Fruit fly (Drosophila melanogaster): ENCODE data around the gene CG14621.

CG14621 gene

DNA sequence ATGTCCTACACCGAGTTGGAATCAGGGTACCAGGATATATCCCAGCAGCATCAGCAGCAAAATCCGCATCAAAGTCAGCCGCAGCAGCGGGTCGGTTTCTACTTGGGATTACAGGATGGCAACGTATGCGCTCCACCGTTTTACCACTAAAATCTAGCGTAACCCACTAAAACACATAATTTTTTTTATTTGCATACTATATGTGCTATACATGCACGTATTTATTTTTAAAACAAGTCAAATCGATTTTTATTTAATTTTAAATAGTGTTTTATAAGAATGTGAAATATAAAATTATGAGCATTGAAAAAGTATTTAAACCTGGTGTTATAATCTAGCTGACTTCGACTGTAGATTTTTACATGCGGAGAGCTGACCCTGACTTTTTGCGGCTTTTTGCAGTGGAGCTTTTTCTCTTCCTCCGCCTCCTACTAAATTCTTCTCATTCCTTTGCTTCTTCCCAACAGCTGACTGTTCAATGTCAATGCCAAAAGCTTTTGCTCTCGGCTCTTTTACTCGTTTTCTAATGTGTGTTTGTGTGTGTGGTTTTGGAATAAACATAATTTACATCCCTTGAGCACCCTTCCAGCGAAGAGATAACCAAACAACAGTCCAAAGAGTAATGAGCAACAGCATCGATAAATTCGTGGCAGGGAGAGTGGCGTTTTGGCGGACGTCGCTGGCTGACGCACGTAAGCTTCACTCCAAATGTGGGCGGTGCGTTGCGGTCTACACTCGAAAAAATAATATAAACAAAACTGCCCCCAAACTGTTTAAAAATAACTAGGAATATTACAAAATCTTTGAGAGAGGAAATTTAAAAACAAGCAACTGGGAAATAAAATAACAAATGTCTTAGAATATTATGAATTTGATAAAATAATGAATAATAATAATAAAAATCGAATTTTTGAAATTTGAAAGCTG, 43.9 kb downstream of the CG14621 start (continued):
- TF ChIP-seq CG30020 (tag; optimal IDR thresholded peaks at IDR 0.05), result no peak
- peak; percentile 48; the same call in 2 of the 3 replicates for TF ChIP-seq Dbx (GFP tag; IDR thresholded peaks at IDR 0.05)
- TF ChIP-seq zf30C (GFP tag; optimal IDR thresholded peaks at IDR 0.05), result no peak
- TF ChIP-seq CG1024 (GFP tag; IDR thresholded peaks at IDR 0.05), result no peak
- TF ChIP-seq CkIIα-i1 (GFP tag; IDR thresholded peaks at IDR 0.05), result no peak
- peak; percentile 41; the same call in 1 of the 2 replicates for TF ChIP-seq CG6689 (GFP tag; IDR thresholded peaks at IDR 0.05)
- peak; percentile 57; the same call in 1 of the 2 replicates for TF ChIP-seq CG32772 (GFP tag; IDR thresholded peaks at IDR 0.05)
- TF ChIP-seq BtbVII (GFP tag; optimal IDR thresholded peaks at IDR 0.05), result peak; percentile 26
- no peak for TF ChIP-seq CG6813 (GFP tag; optimal IDR thresholded peaks at IDR 0.05)
- peak; percentile 6 for TF ChIP-seq CG8388 (GFP tag; optimal IDR thresholded peaks at IDR 0.05)
- TF ChIP-seq abd-A (tag; optimal IDR thresholded peaks at IDR 0.05), result peak; percentile 87
- peak; percentile 69 for TF ChIP-seq CG32532 (GFP tag; IDR thresholded peaks at IDR 0.05)
- peak; percentile 68 for TF ChIP-seq Deaf1 (tag; optimal IDR thresholded peaks at IDR 0.05)
- no peak for TF ChIP-seq CG18764 (GFP tag; optimal IDR thresholded peaks at IDR 0.05)
- TF ChIP-seq CG18619 (GFP tag; optimal IDR thresholded peaks at IDR 0.05), result peak; percentile 34
- TF ChIP-seq tx (GFP tag; optimal IDR thresholded peaks at IDR 0.05), result no peak
- TF ChIP-seq Blimp-1 (GFP tag; optimal IDR thresholded peaks at IDR 0.05), result peak; percentile 33
- peak; percentile 18 for TF ChIP-seq gro (GFP tag; optimal IDR thresholded peaks at IDR 0.05)
- peak; percentile 44 for TF ChIP-seq CG10366 (GFP tag; IDR thresholded peaks at IDR 0.05)
- no peak for TF ChIP-seq stwl (tag; optimal IDR thresholded peaks at IDR 0.05)
- TF ChIP-seq CG6254 (GFP tag; optimal IDR thresholded peaks at IDR 0.05), result no peak
- TF ChIP-seq Asciz (GFP tag; optimal IDR thresholded peaks at IDR 0.05), result peak; percentile 21
- TF ChIP-seq Fer3 (tag; optimal IDR thresholded peaks at IDR 0.05), result peak; percentile 30
- peak; percentile 19; the same call in 1 of the 2 replicates for TF ChIP-seq E2f2 (GFP tag; IDR thresholded peaks at IDR 0.05)
- TF ChIP-seq run (tag; optimal IDR thresholded peaks at IDR 0.05), result no peak
- no peak for TF ChIP-seq oc (tag; optimal IDR thresholded peaks at IDR 0.05)
- no peak for TF ChIP-seq CG42726 (GFP tag; IDR thresholded peaks at IDR 0.05; ENCODE audit: partially characterized antibody)
- peak; percentile 59 for TF ChIP-seq CG7839 (tag; optimal IDR thresholded peaks at IDR 0.05)
- no peak for TF ChIP-seq nerfin-2 (GFP tag; IDR thresholded peaks at IDR 0.05; ENCODE audit: partially characterized antibody)
- TF ChIP-seq Hey (tag; optimal IDR thresholded peaks at IDR 0.05), result no peak
- TF ChIP-seq CG13123 (GFP tag; optimal IDR thresholded peaks at IDR 0.05), result no peak
- no peak for TF ChIP-seq tna (GFP tag; IDR thresholded peaks at IDR 0.05; ENCODE audit: partially characterized antibody)
- TF ChIP-seq Lhr (GFP tag; optimal IDR thresholded peaks at IDR 0.05), result no peak
- no peak for TF ChIP-seq CG8290 (GFP tag; optimal IDR thresholded peaks at IDR 0.05)
- TF ChIP-seq CG8290 (tag; optimal IDR thresholded peaks at IDR 0.05), result peak in 1 of 2 experiments; percentile 4
- no peak for TF ChIP-seq CG12299 (tag; optimal IDR thresholded peaks at IDR 0.05)
- no peak for TF ChIP-seq Dip3 (GFP tag; optimal IDR thresholded peaks at IDR 0.05)
- no peak for TF ChIP-seq jumu (GFP tag; optimal IDR thresholded peaks at IDR 0.05)
- no peak for TF ChIP-seq esg (GFP tag; conservative IDR thresholded peaks at IDR 0.05)
- peak; percentile 42; the same call in 1 of the 3 replicates for TF ChIP-seq B-H1 (GFP tag; IDR thresholded peaks at IDR 0.05)
- no peak for TF ChIP-seq NK7.1 (GFP tag; optimal IDR thresholded peaks at IDR 0.05)
- no peak for TF ChIP-seq fd102C (GFP tag; optimal IDR thresholded peaks at IDR 0.05)
- no peak for TF ChIP-seq CG9215 (GFP tag; IDR thresholded peaks at IDR 0.05)
- peak; percentile 18; the same call in 1 of the 2 replicates for TF ChIP-seq sisA (GFP tag; IDR thresholded peaks at IDR 0.05)
- no peak for TF ChIP-seq trh (GFP tag; optimal IDR thresholded peaks at IDR 0.05)
- peak; percentile 25 for TF ChIP-seq CG17385 (GFP tag; optimal IDR thresholded peaks at IDR 0.05)
- peak; percentile 51; the same call in 1 of the 2 replicates for TF ChIP-seq CG14014 (GFP tag; IDR thresholded peaks at IDR 0.05)
- no peak for TF ChIP-seq Hr3 (GFP tag; optimal IDR thresholded peaks at IDR 0.05)
- no peak for TF ChIP-seq CG8765 (GFP tag; IDR thresholded peaks at IDR 0.05)
